Worm (Caenorhabditis elegans) whole organism, mixed stage, embryonic: ENCODE results near the gene F59C12.4.

Experiments used
- bed-3 ChIP-seq: fragments of 200-800 bp; sonication (Bioruptor generic); optimal IDR thresholded peaks from 3 replicates; lab custom pipeline; 2018; ENCODE audit warnings: mild to moderate bottlenecking, missing genetic modification characterization, moderate library complexity, missing compliant biosample characterization
- blmp-1 ChIP-seq: fragments of 150-350 bp; optimal IDR thresholded peaks from 2 replicates; lab custom pipeline; 2014; ENCODE audit warnings: missing biosample characterization, missing genetic modification characterization
- drap-1 ChIP-seq: fragments of 200-800 bp; sonication (Bioruptor generic); optimal IDR thresholded peaks from 3 replicates; lab custom pipeline; 2018; ENCODE audit warnings: mild to moderate bottlenecking, missing genetic modification characterization, missing compliant biosample characterization
- elt-3 ChIP-seq: fragments of 150-350 bp; optimal IDR thresholded peaks from 2 replicates; lab custom pipeline; 2014; ENCODE audit warnings: missing biosample characterization, missing genetic modification characterization
- lin-32 ChIP-seq: fragments of 200-800 bp; sonication (Bioruptor generic); optimal IDR thresholded peaks from 2 replicates; lab custom pipeline; 2018; ENCODE audit warnings: mild to moderate bottlenecking, missing genetic modification characterization, missing compliant biosample characterization
- mep-1 ChIP-seq: fragments of 150-350 bp; optimal IDR thresholded peaks from 2 replicates; lab custom pipeline; 2017; ENCODE audit warnings: missing biosample characterization, missing genetic modification reagents, missing genetic modification characterization, inconsistent platforms
- unc-62 ChIP-seq: fragments of 150-350 bp; optimal IDR thresholded peaks from 2 replicates; lab custom pipeline; 2014; ENCODE audit warnings: missing biosample characterization, missing genetic modification reagents, missing genetic modification characterization

ce11 chrX:16626817-16627216, 24.4 kb upstream of the F59C12.4 start:
- TF ChIP-seq mep-1 (tag; lab: Kevin White, UChicago) (no peak), lin-32 (GFP tag; lab: Kevin White, UChicago) (no peak), bed-3 (GFP tag; lab: Kevin White, UChicago) (no peak), blmp-1 (tag; lab: Kevin White, UChicago) (no peak), elt-3 (no peak), unc-62 (GFP tag; lab: Kevin White, UChicago) (no peak), drap-1 (GFP tag; lab: Kevin White, UChicago) (no peak)
